Fruit fly (Drosophila melanogaster) whole organism: ENCODE results near the gene Eogt.

Experiments used
- CG8478 ChIP-seq: fragments of >200 bp; optimal IDR thresholded peaks from 2 replicates; lab custom pipeline; 2018; ENCODE audit warnings: inconsistent platforms
- Dll ChIP-seq: fragments of >200 bp; optimal IDR thresholded peaks from 2 replicates; lab custom pipeline; 2017
- EcR ChIP-seq, 2 experiments: fragments of >200 bp; optimal IDR thresholded peaks; 2 replicates each; lab custom pipeline; 2017; ENCODE audit warnings: missing biosample characterization in 2 of 2, missing genetic modification characterization in 2 of 2, missing genetic modification reagents in 2 of 2
- pan ChIP-seq: fragments of >200 bp; optimal IDR thresholded peaks from 2 replicates; lab custom pipeline; 2017
- psq ChIP-seq: fragments of >200 bp; optimal IDR thresholded peaks from 2 replicates; lab custom pipeline; 2017
- usp ChIP-seq: fragments of >200 bp; optimal IDR thresholded peaks from 2 replicates; lab custom pipeline; 2017; ENCODE audit warnings: missing biosample characterization, missing genetic modification characterization, mixed read lengths

dm6 chr2L:2385692-2386091 lies 4.8 kb downstream of the Eogt start, which contains the start of gene CG3557:
- TF ChIP-seq pan (lab: Kevin White, UChicago): no peak
- TF ChIP-seq EcR (GFP tag; optimal IDR thresholded peaks at IDR 0.05; lab: Kevin White, UChicago): no peak
- TF ChIP-seq usp (GFP tag; lab: Kevin White, UChicago): no peak
- no peak for TF ChIP-seq psq (lab: Kevin White, UChicago)
- TF ChIP-seq CG8478 (lab: Kevin White, UChicago): no peak
- no peak for TF ChIP-seq Dll
